Worm (Caenorhabditis elegans) whole organism, L3 larva: ENCODE results near the gene clec-37.

Experiments used
- R02D3.7 ChIP-seq: fragments of 150-350 bp; optimal IDR thresholded peaks from 2 replicates; lab custom pipeline; 2014; ENCODE audit warnings: missing biosample characterization, missing genetic modification characterization
- ZK546.5 ChIP-seq: sonication (generic microtip); optimal IDR thresholded peaks from 2 replicates; lab custom pipeline; 2017; ENCODE audit warnings: missing biosample characterization, missing genetic modification characterization
- ama-1 ChIP-seq: fragments of 150-350 bp; optimal IDR thresholded peaks from 2 replicates; lab custom pipeline; 2018
- ceh-28 ChIP-seq: fragments of 150-350 bp; optimal IDR thresholded peaks from 2 replicates; lab custom pipeline; 2014; ENCODE audit warnings: missing biosample characterization, missing genetic modification reagents, missing genetic modification characterization
- ceh-9 ChIP-seq: sonication (generic microtip); optimal IDR thresholded peaks from 2 replicates; lab custom pipeline; 2018; ENCODE audit warnings: missing biosample characterization, missing genetic modification characterization
- egl-5 ChIP-seq: fragments of 150-350 bp; optimal IDR thresholded peaks from 2 replicates; lab custom pipeline; 2017; ENCODE audit warnings: missing biosample characterization, missing genetic modification reagents, missing genetic modification characterization, inconsistent platforms
- elt-1 ChIP-seq: fragments of 150-350 bp; optimal IDR thresholded peaks from 2 replicates; lab custom pipeline; 2014; ENCODE audit warnings: missing biosample characterization, missing genetic modification characterization
- elt-2 ChIP-seq: sonication (generic microtip); optimal IDR thresholded peaks from 2 replicates; lab custom pipeline; 2016; ENCODE audit warnings: missing genetic modification reagents, mild to moderate bottlenecking, missing genetic modification characterization, missing compliant biosample characterization
- elt-3 ChIP-seq, 3 experiments: fragments of 150-350 bp in 1 of 3; sonication (generic microtip) in 2 of 3; optimal IDR thresholded peaks; 2 replicates in 2 of 3; 4 replicates in 1 of 3; lab custom pipeline; 2014 to 2017; ENCODE audit warnings: missing biosample characterization in 3 of 3, missing genetic modification characterization in 3 of 3
- eor-1 ChIP-seq, 2 experiments: fragments of 150-350 bp; optimal IDR thresholded peaks; 2 replicates each; lab custom pipeline; 2014 to 2018; ENCODE audit warnings: missing biosample characterization in 2 of 2, missing genetic modification characterization in 2 of 2
- fkh-2 ChIP-seq: fragments of 150-350 bp; optimal IDR thresholded peaks from 2 replicates; lab custom pipeline; 2014; ENCODE audit warnings: missing biosample characterization, missing genetic modification reagents, missing genetic modification characterization
- fos-1 ChIP-seq: fragments of 150-350 bp; optimal IDR thresholded peaks from 2 replicates; lab custom pipeline; 2014; ENCODE audit warnings: missing biosample characterization, missing genetic modification characterization
- jun-1 ChIP-seq: fragments of 150-350 bp; optimal IDR thresholded peaks from 2 replicates; lab custom pipeline; 2014; ENCODE audit warnings: missing biosample characterization, missing genetic modification reagents, missing genetic modification characterization
- lin-39 ChIP-seq: fragments of 150-350 bp; optimal IDR thresholded peaks from 2 replicates; lab custom pipeline; 2018; ENCODE audit warnings: missing biosample characterization, missing genetic modification reagents, missing genetic modification characterization
- nfya-1 ChIP-seq: sonication (generic microtip); optimal IDR thresholded peaks from 2 replicates; lab custom pipeline; 2017; ENCODE audit warnings: missing genetic modification characterization, mild to moderate bottlenecking, missing compliant biosample characterization, antibody characterized with exemption, moderate library complexity; ENCODE audit not compliant: insufficient read depth
- nhr-11 ChIP-seq: fragments of 150-350 bp; optimal IDR thresholded peaks from 2 replicates; lab custom pipeline; 2014; ENCODE audit warnings: missing biosample characterization, missing genetic modification characterization
- nhr-12 ChIP-seq: fragments of 150-350 bp; optimal IDR thresholded peaks from 2 replicates; lab custom pipeline; 2014; ENCODE audit warnings: missing biosample characterization, missing genetic modification characterization
- nhr-23 ChIP-seq: fragments of 150-350 bp; optimal IDR thresholded peaks from 2 replicates; lab custom pipeline; 2014; ENCODE audit warnings: missing biosample characterization, missing genetic modification reagents, missing genetic modification characterization
- nhr-237 ChIP-seq: fragments of 150-350 bp; optimal IDR thresholded peaks from 2 replicates; lab custom pipeline; 2014; ENCODE audit warnings: missing biosample characterization, missing genetic modification characterization
- nhr-25 ChIP-seq: sonication (generic microtip); optimal IDR thresholded peaks from 2 replicates; lab custom pipeline; 2017; ENCODE audit warnings: missing biosample characterization, missing genetic modification characterization
- nhr-43 ChIP-seq: sonication (generic microtip); optimal IDR thresholded peaks from 2 replicates; lab custom pipeline; 2016; ENCODE audit warnings: mild to moderate bottlenecking, missing genetic modification characterization, missing compliant biosample characterization; ENCODE audit not compliant: poor library complexity, severe bottlenecking
- nhr-67 ChIP-seq: fragments of 150-350 bp; optimal IDR thresholded peaks from 2 replicates; lab custom pipeline; 2014; ENCODE audit warnings: missing biosample characterization, missing genetic modification characterization
- nhr-76 ChIP-seq: fragments of 150-350 bp; sonication (generic microtip); optimal IDR thresholded peaks from 5 replicates; lab custom pipeline; 2014; ENCODE audit warnings: missing biosample characterization, missing genetic modification characterization
- nhr-77 ChIP-seq: fragments of 150-350 bp; optimal IDR thresholded peaks from 2 replicates; lab custom pipeline; 2014; ENCODE audit warnings: missing biosample characterization, missing genetic modification characterization
- pqm-1 ChIP-seq: fragments of 150-350 bp; optimal IDR thresholded peaks from 2 replicates; lab custom pipeline; 2017; ENCODE audit warnings: missing biosample characterization, missing genetic modification characterization, inconsistent platforms
- sea-2 ChIP-seq: fragments of 150-350 bp; sonication (generic microtip); optimal IDR thresholded peaks from 4 replicates; lab custom pipeline; 2014; ENCODE audit warnings: missing biosample characterization, missing genetic modification reagents, missing genetic modification characterization
- skn-1 ChIP-seq: fragments of 150-350 bp; optimal IDR thresholded peaks from 2 replicates; lab custom pipeline; 2014; ENCODE audit warnings: missing biosample characterization, missing genetic modification characterization
- snpc-4 ChIP-seq: fragments of 150-350 bp; optimal IDR thresholded peaks from 2 replicates; lab custom pipeline; 2014; ENCODE audit warnings: missing biosample characterization, missing genetic modification characterization
- unc-62 ChIP-seq: fragments of 150-350 bp; sonication (generic microtip); optimal IDR thresholded peaks from 4 replicates; lab custom pipeline; 2014; ENCODE audit warnings: missing biosample characterization, missing genetic modification reagents, missing genetic modification characterization
- zag-1 ChIP-seq: fragments of 150-350 bp; optimal IDR thresholded peaks from 2 replicates; lab custom pipeline; 2014; ENCODE audit warnings: missing biosample characterization, missing genetic modification characterization
- ztf-11 ChIP-seq: fragments of 150-350 bp; optimal IDR thresholded peaks from 2 replicates; lab custom pipeline; 2014; ENCODE audit warnings: missing biosample characterization, missing genetic modification characterization
- ztf-4 ChIP-seq: fragments of 150-350 bp; optimal IDR thresholded peaks from 2 replicates; lab custom pipeline; 2014; ENCODE audit warnings: missing biosample characterization, missing genetic modification characterization

Gene clec-37

ce11 chrV:16848498-16848897 is 3.4 kb downstream of the clec-37 start, which contains the start of the genes clec-36 and clec-26:
clec-36 (minus strand) TSS chrV:16848598.
clec-26 (plus strand) TSS chrV:16848611.
- TF ChIP-seq elt-2 (tag; lab: Kevin White, UChicago) = peak; percentile 27
- no peak for TF ChIP-seq elt-3 (tag; optimal IDR thresholded peaks at IDR 0.05; lab: Kevin White, UChicago)

- TF ChIP-seq fos-1 (tag; lab: Kevin White, UChicago) = no peak
- TF ChIP-seq nhr-77 (tag; lab: Kevin White, UChicago) = no peak
- TF ChIP-seq jun-1 = no peak
- no peak for TF ChIP-seq fkh-2 (tag; lab: Kevin White, UChicago)
Observed at ce11 chrV:16842941-16843340, 9.0 kb downstream of the clec-37 start, which contains the start of gene clec-25. clec-25 (plus strand) TSS chrV:16843241.

- TF ChIP-seq fos-1 (tag; lab: Kevin White, UChicago) (no peak), nhr-23 (tag; lab: Kevin White, UChicago) (no peak)
Observed at ce11 chrV:16840961-16841360, 10.9 kb downstream of the clec-37 start, which contains the start of gene clec-40. clec-40 (minus strand) TSS chrV:16841061.

ce11 chrV:16840283-16840682 is 11.6 kb downstream of the clec-37 start:
- TF ChIP-seq elt-2 (tag; lab: Kevin White, UChicago) (peak; percentile 90), ceh-9 (tag; lab: Kevin White, UChicago) (no peak), jun-1 (peak; percentile 66), nhr-25 (tag; lab: Kevin White, UChicago) (no peak), nhr-23 (tag; lab: Kevin White, UChicago) (no peak), pqm-1 (peak; percentile 64), unc-62 (GFP tag; lab: Kevin White, UChicago) (no peak), sea-2 (GFP tag; lab: Kevin White, UChicago) (no peak), nhr-237 (no peak), skn-1 (tag; lab: Kevin White, UChicago) (no peak), nhr-76 (tag; lab: Kevin White, UChicago) (no peak)

ce11 chrV:16838435-16838834 is 13.5 kb downstream of the clec-37 start:
- TF ChIP-seq elt-2 (tag; lab: Kevin White, UChicago) (no peak), sea-2 (GFP tag; lab: Kevin White, UChicago) (no peak), ztf-4 (no peak), lin-39 (no peak), eor-1 (tag; optimal IDR thresholded peaks at IDR 0.05; lab: Kevin White, UChicago) (no peak), R02D3.7 (tag; lab: Kevin White, UChicago) (no peak), zag-1 (tag; lab: Kevin White, UChicago) (no peak), egl-5 (tag; lab: Kevin White, UChicago) (no peak), elt-1 (no peak), ama-1 (lab: Kevin White, UChicago) (no peak), nhr-12 (tag; lab: Kevin White, UChicago) (no peak), jun-1 (no peak), snpc-4 (tag; lab: Kevin White, UChicago) (no peak), nhr-67 (tag; lab: Kevin White, UChicago) (no peak)

ce11 chrV:16836100-16836499 is 15.8 kb downstream of the clec-37 start:
- TF ChIP-seq nhr-77 (tag; lab: Kevin White, UChicago) (no peak), nfya-1 (tag; lab: Kevin White, UChicago) (no peak), nhr-11 (tag; lab: Kevin White, UChicago) (no peak), nhr-67 (tag; lab: Kevin White, UChicago) (no peak), nhr-43 (tag; lab: Kevin White, UChicago) (no peak), ceh-28 (tag; lab: Kevin White, UChicago) (no peak), ztf-11 (tag; lab: Kevin White, UChicago) (no peak), ZK546.5 (tag; lab: Kevin White, UChicago) (no peak)
